Fruit fly (Drosophila melanogaster): ENCODE measurements around the gene CG33111.

DNA sequence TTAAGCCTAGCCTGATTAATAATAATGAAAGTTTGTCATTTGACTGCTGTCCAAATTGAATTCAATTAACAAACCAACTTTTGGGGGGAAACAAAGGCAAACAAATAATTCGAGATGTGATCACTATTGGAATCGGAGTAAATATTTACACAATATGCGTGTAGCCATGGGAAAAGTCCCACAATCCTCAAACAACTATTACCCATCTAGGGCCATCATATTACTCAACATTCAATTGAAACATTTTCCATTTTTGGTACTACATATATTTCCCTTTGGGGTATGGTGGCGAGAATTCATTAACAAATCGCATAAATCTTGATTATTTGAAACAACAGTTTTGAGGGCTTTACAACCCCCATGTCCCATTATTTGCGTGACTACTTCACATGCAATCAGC, 48.2 kb upstream of the CG33111 start:
- no peak for TF ChIP-seq Sp1 (GFP tag; optimal IDR thresholded peaks at IDR 0.05)
- no peak for TF ChIP-seq Hr78 (GFP tag; optimal IDR thresholded peaks at IDR 0.05)
- no peak for TF ChIP-seq OdsH (GFP tag; optimal IDR thresholded peaks at IDR 0.05)
- TF ChIP-seq Dfd (GFP tag; optimal IDR thresholded peaks at IDR 0.05): no peak
- no peak for TF ChIP-seq pan (optimal IDR thresholded peaks at IDR 0.05)
- no peak for TF ChIP-seq Myc (optimal IDR thresholded peaks at IDR 0.05)
- no peak for TF ChIP-seq tai (GFP tag; optimal IDR thresholded peaks at IDR 0.05)
- no peak for TF ChIP-seq dsf (GFP tag; optimal IDR thresholded peaks at IDR 0.05; ENCODE audit: borderline replicate concordance)

Data from whole organism, wandering third instar larva.